Fruit fly (Drosophila melanogaster) whole organism, embryonic: ENCODE data around the gene EMC3.
A peak's percentile ranks its signal among the peaks of the same experiment; 100 is the strongest.

Experiments
- CG1024 ChIP-seq: fragments of 200-800 bp; sonication (Bioruptor generic); IDR thresholded peaks from 2 replicates; pipeline ENCODE4 v1.3.6; 2022; ENCODE audit warnings: missing biosample characterization, missing genetic modification characterization
- CG12391 ChIP-seq: fragments of 200-800 bp; sonication (Bioruptor generic); optimal IDR thresholded peaks from 3 replicates; lab custom pipeline; 2018; ENCODE audit warnings: missing biosample characterization, mild to moderate bottlenecking, missing genetic modification characterization, moderate library complexity
- CG12942 ChIP-seq: fragments of 200-800 bp; sonication (Bioruptor generic); optimal IDR thresholded peaks from 3 replicates; lab custom pipeline; 2016; ENCODE audit warnings: missing biosample characterization, missing genetic modification characterization
- CG13424 ChIP-seq: fragments of 200-800 bp; sonication (Bioruptor generic); optimal IDR thresholded peaks from 2 replicates; lab custom pipeline; 2019; ENCODE audit warnings: missing biosample characterization, mild to moderate bottlenecking, missing genetic modification characterization, moderate library complexity
- CG13624 ChIP-seq: fragments of 200-800 bp; sonication (Bioruptor generic); optimal IDR thresholded peaks from 2 replicates; lab custom pipeline; 2016; ENCODE audit warnings: missing biosample characterization, missing genetic modification characterization
- CG13894 ChIP-seq: fragments of 200-800 bp; sonication (Bioruptor generic); optimal IDR thresholded peaks from 3 replicates; lab custom pipeline; 2018; ENCODE audit warnings: missing biosample characterization, mild to moderate bottlenecking, missing genetic modification characterization, moderate library complexity
- CG14441 ChIP-seq: fragments of 200-800 bp; sonication (Bioruptor generic); IDR thresholded peaks from 2 replicates; pipeline ENCODE4 v1.3.6; 2022; ENCODE audit warnings: missing biosample characterization, missing genetic modification characterization
- CG14710 ChIP-seq: fragments of 200-800 bp; sonication (Bioruptor generic); optimal IDR thresholded peaks from 3 replicates; lab custom pipeline; 2019; ENCODE audit warnings: missing biosample characterization, mild to moderate bottlenecking, missing genetic modification characterization, moderate library complexity
- CG17802 ChIP-seq: fragments of 200-800 bp; sonication (Bioruptor generic); optimal IDR thresholded peaks from 2 replicates; lab custom pipeline; 2018; ENCODE audit warnings: missing biosample characterization, mild to moderate bottlenecking, missing genetic modification characterization, moderate library complexity
- CG2120 ChIP-seq: fragments of 200-800 bp; sonication (Bioruptor generic); optimal IDR thresholded peaks from 3 replicates; lab custom pipeline; 2016; ENCODE audit warnings: missing biosample characterization, missing genetic modification characterization
- CG30403 ChIP-seq: fragments of 200-800 bp; sonication (Bioruptor generic); optimal IDR thresholded peaks from 3 replicates; lab custom pipeline; 2016; ENCODE audit warnings: missing biosample characterization, missing genetic modification characterization
- CG31224 ChIP-seq: fragments of 200-800 bp; sonication (Bioruptor generic); IDR thresholded peaks from 2 replicates; pipeline ENCODE4 v1.3.6; 2022; ENCODE audit warnings: missing biosample characterization, missing genetic modification characterization
- CG34422 ChIP-seq: fragments of 200-800 bp; sonication (Bioruptor generic); IDR thresholded peaks from 3 replicates; pipeline ENCODE4 v1.3.6; 2022; ENCODE audit warnings: missing biosample characterization, missing genetic modification characterization
- CG4617 ChIP-seq: fragments of 200-800 bp; sonication (Bioruptor generic); optimal IDR thresholded peaks from 3 replicates; lab custom pipeline; 2016; ENCODE audit warnings: missing biosample characterization, missing genetic modification characterization, borderline replicate concordance
- CG4820 ChIP-seq: fragments of 200-800 bp; sonication (Bioruptor generic); optimal IDR thresholded peaks from 3 replicates; lab custom pipeline; 2016; ENCODE audit warnings: missing biosample characterization, missing genetic modification characterization
- CG6254 ChIP-seq: fragments of 200-800 bp; sonication (Bioruptor generic); optimal IDR thresholded peaks from 3 replicates; lab custom pipeline; 2017; ENCODE audit warnings: mild to moderate bottlenecking, missing biosample characterization, missing genetic modification reagents, missing genetic modification characterization
- CG6854 ChIP-seq: fragments of 200-800 bp; sonication (Bioruptor generic); optimal IDR thresholded peaks from 3 replicates; lab custom pipeline; 2017; ENCODE audit warnings: missing biosample characterization, mild to moderate bottlenecking, missing genetic modification characterization
- CG7786 ChIP-seq: fragments of 200-800 bp; sonication (Bioruptor generic); optimal IDR thresholded peaks from 2 replicates; lab custom pipeline; 2016; ENCODE audit warnings: missing biosample characterization, missing genetic modification characterization
- CG9437 ChIP-seq: fragments of 200-800 bp; sonication (Bioruptor generic); optimal IDR thresholded peaks from 2 replicates; lab custom pipeline; 2018; ENCODE audit warnings: missing biosample characterization, mild to moderate bottlenecking, missing genetic modification characterization
- CG9609 ChIP-seq: fragments of 200-800 bp; sonication (Bioruptor generic); optimal IDR thresholded peaks from 3 replicates; lab custom pipeline; 2016; ENCODE audit warnings: missing biosample characterization, missing genetic modification characterization
- CoRest ChIP-seq: fragments of 200-800 bp; sonication (Bioruptor generic); optimal IDR thresholded peaks from 3 replicates; lab custom pipeline; 2018; ENCODE audit warnings: missing biosample characterization, mild to moderate bottlenecking, missing genetic modification characterization, moderate library complexity
- E2f1 ChIP-seq: fragments of 200-800 bp; sonication (Bioruptor generic); IDR thresholded peaks from 2 replicates; pipeline ENCODE4 v1.3.6; 2022; ENCODE audit warnings: missing biosample characterization, missing genetic modification characterization
- H2.0 ChIP-seq: fragments of 200-800 bp; sonication (Bioruptor generic); IDR thresholded peaks from 2 replicates; pipeline ENCODE4 v1.3.6; 2022; ENCODE audit warnings: missing biosample characterization, missing genetic modification characterization
- Hmr ChIP-seq: fragments of 200-800 bp; sonication (Bioruptor generic); optimal IDR thresholded peaks from 3 replicates; lab custom pipeline; 2017; ENCODE audit warnings: mild to moderate bottlenecking, missing biosample characterization, missing genetic modification reagents, missing genetic modification characterization
- Med ChIP-seq: fragments of 200-800 bp; sonication (Bioruptor generic); peaks from one replicate; lab custom pipeline; 2016; ENCODE audit warnings: missing biosample characterization, missing genetic modification characterization, mild to moderate bottlenecking, inconsistent platforms, moderate library complexity
- Myb ChIP-seq: fragments of 200-800 bp; sonication (Bioruptor generic); optimal IDR thresholded peaks from 2 replicates; lab custom pipeline; 2016; ENCODE audit warnings: missing biosample characterization, missing genetic modification characterization
- Nf-YC ChIP-seq: fragments of 200-800 bp; optimal IDR thresholded peaks from 3 replicates; lab custom pipeline; 2019; ENCODE audit warnings: missing biosample characterization, mild to moderate bottlenecking, missing genetic modification characterization, moderate library complexity
- Opbp ChIP-seq: fragments of 200-800 bp; sonication (Bioruptor generic); IDR thresholded peaks from 3 replicates; pipeline ENCODE4 v1.3.6; 2022; ENCODE audit warnings: missing biosample characterization, missing genetic modification characterization; ENCODE audit not compliant: partially characterized antibody
- PHDP ChIP-seq: fragments of 200-800 bp; sonication (Bioruptor generic); optimal IDR thresholded peaks from 3 replicates; lab custom pipeline; 2018; ENCODE audit warnings: missing biosample characterization, mild to moderate bottlenecking, missing genetic modification characterization, moderate library complexity
- Scr ChIP-seq: fragments of 200-800 bp; sonication (Bioruptor generic); IDR thresholded peaks from 2 replicates; pipeline ENCODE4 v1.3.6; 2022; ENCODE audit warnings: missing biosample characterization, missing genetic modification characterization; ENCODE audit not compliant: partially characterized antibody
- Sin3A ChIP-seq: fragments of >200 bp; optimal IDR thresholded peaks from 2 replicates; lab custom pipeline; 2018
- TFAM ChIP-seq: fragments of 200-800 bp; sonication (Bioruptor generic); optimal IDR thresholded peaks from 2 replicates; lab custom pipeline; 2017; ENCODE audit warnings: missing biosample characterization, missing genetic modification characterization, inconsistent platforms
- Xbp1 ChIP-seq: fragments of 200-800 bp; sonication (Bioruptor generic); optimal IDR thresholded peaks from 3 replicates; lab custom pipeline; 2016; ENCODE audit warnings: missing biosample characterization, mild to moderate bottlenecking, missing genetic modification characterization
- Xrp1 ChIP-seq: fragments of 200-800 bp; sonication (Bioruptor generic); IDR thresholded peaks from 2 replicates; pipeline ENCODE4 v1.3.6; 2022; ENCODE audit warnings: missing biosample characterization, missing genetic modification characterization
- YL-1 ChIP-seq: fragments of 200-800 bp; sonication (Bioruptor generic); optimal IDR thresholded peaks from 3 replicates; lab custom pipeline; 2017; ENCODE audit warnings: missing biosample characterization, mild to moderate bottlenecking, missing genetic modification characterization
- chif ChIP-seq, 2 experiments: fragments of 200-800 bp; sonication (Bioruptor generic); optimal IDR thresholded peaks; 3 replicates each; lab custom pipeline; 2016; ENCODE audit warnings: missing biosample characterization in 2 of 2, missing genetic modification characterization in 2 of 2
- dm ChIP-seq: fragments of 200-800 bp; sonication (Bioruptor generic); optimal IDR thresholded peaks from 3 replicates; lab custom pipeline; 2016; ENCODE audit warnings: missing biosample characterization, missing genetic modification characterization
- fd96Cb ChIP-seq: fragments of 200-800 bp; sonication (Bioruptor generic); optimal IDR thresholded peaks from 2 replicates; lab custom pipeline; 2018; ENCODE audit warnings: missing biosample characterization, mild to moderate bottlenecking, missing genetic modification characterization, moderate library complexity
- her ChIP-seq: fragments of 200-800 bp; sonication (Bioruptor generic); optimal IDR thresholded peaks from 2 replicates; lab custom pipeline; 2016; ENCODE audit warnings: missing biosample characterization, missing genetic modification characterization
- maf-S ChIP-seq: fragments of 200-800 bp; sonication (Bioruptor generic); optimal IDR thresholded peaks from 2 replicates; lab custom pipeline; 2016; ENCODE audit warnings: missing biosample characterization, missing genetic modification characterization
- otp ChIP-seq: fragments of 200-800 bp; sonication (Bioruptor generic); IDR thresholded peaks from 3 replicates; pipeline ENCODE4, ENCODE4 v1.3.6; 2022; ENCODE audit warnings: missing biosample characterization, missing genetic modification characterization
- row ChIP-seq: fragments of 200-800 bp; sonication (Bioruptor generic); IDR thresholded peaks from 3 replicates; pipeline ENCODE4 v1.3.6; 2022; ENCODE audit warnings: missing biosample characterization, missing genetic modification characterization
- ssp ChIP-seq: fragments of 200-800 bp; sonication (Bioruptor generic); IDR thresholded peaks from 2 replicates; pipeline ENCODE4 v1.3.6; 2022; ENCODE audit warnings: missing biosample characterization, missing genetic modification characterization
- stwl ChIP-seq: fragments of 200-800 bp; sonication (Bioruptor generic); optimal IDR thresholded peaks from 3 replicates; lab custom pipeline; 2018; ENCODE audit warnings: missing biosample characterization, mild to moderate bottlenecking, missing genetic modification characterization, moderate library complexity
- tio ChIP-seq: fragments of 200-800 bp; sonication (Bioruptor generic); optimal IDR thresholded peaks from 2 replicates; lab custom pipeline; 2017; ENCODE audit warnings: missing biosample characterization, missing genetic modification characterization, inconsistent platforms
- tll ChIP-seq, 2 experiments: fragments of 200-800 bp in 1 of 2; fragments of >200 bp in 1 of 2; sonication (Bioruptor generic) in 1 of 2; optimal IDR thresholded peaks; 2 replicates each; lab custom pipeline; 2017 to 2019; ENCODE audit warnings: missing biosample characterization in 2 of 2, missing genetic modification characterization in 2 of 2, mild to moderate bottlenecking in 1 of 2, moderate library complexity in 1 of 2
- trem ChIP-seq: fragments of 200-800 bp; optimal IDR thresholded peaks from 3 replicates; lab custom pipeline; 2019; ENCODE audit warnings: missing biosample characterization, mild to moderate bottlenecking, missing genetic modification characterization, moderate library complexity
- unc-4 ChIP-seq: fragments of 200-800 bp; sonication (Bioruptor generic); IDR thresholded peaks from 2 replicates; pipeline ENCODE4 v1.3.6; 2022; ENCODE audit warnings: missing biosample characterization, missing genetic modification characterization; ENCODE audit not compliant: partially characterized antibody
- unpg ChIP-seq: fragments of 200-800 bp; sonication (Bioruptor generic); optimal IDR thresholded peaks from 3 replicates; lab custom pipeline; 2018; ENCODE audit warnings: missing biosample characterization, mild to moderate bottlenecking, missing genetic modification characterization, moderate library complexity
- zen ChIP-seq: fragments of 200-800 bp; sonication (Bioruptor generic); optimal IDR thresholded peaks from 3 replicates; lab custom pipeline; 2018; ENCODE audit warnings: missing biosample characterization, mild to moderate bottlenecking, missing genetic modification characterization, moderate library complexity

Gene EMC3

dm6 chr2L:10735923-10736322 lies 3.7 kb upstream of the EMC3 start, which contains the start of gene Nup107 (continued):
- TF ChIP-seq H2.0 = no peak
- TF ChIP-seq zen (tag; lab: Kevin White, UChicago) = peak; percentile 39
- no peak for TF ChIP-seq CG31224
- no peak for TF ChIP-seq Xrp1 (GFP tag; lab: Robert Waterston, UW)
- TF ChIP-seq tll (GFP tag; optimal IDR thresholded peaks at IDR 0.05; lab: Kevin White, UChicago) = no peak
- peak; percentile 8 for TF ChIP-seq unpg (GFP tag; lab: Kevin White, UChicago)
- TF ChIP-seq YL-1 (GFP tag; lab: Kevin White, UChicago) = peak; percentile 11
- TF ChIP-seq Myb (GFP tag; lab: Kevin White, UChicago) = peak; percentile 18
- peak; percentile 36 for TF ChIP-seq trem
- peak; percentile 4 for TF ChIP-seq CG9609
- no peak for TF ChIP-seq tio (GFP tag; lab: Kevin White, UChicago)
- TF ChIP-seq fd96Cb (tag; lab: Kevin White, UChicago) = peak; percentile 7
- peak; percentile 28 for TF ChIP-seq CG14710 (tag; lab: Kevin White, UChicago)
- TF ChIP-seq CG12942 (GFP tag; lab: Kevin White, UChicago) = no peak
- peak; percentile 42 for TF ChIP-seq CG13424 (tag; lab: Kevin White, UChicago)
- no peak for TF ChIP-seq CG6854 (GFP tag; lab: Kevin White, UChicago)
- TF ChIP-seq CoRest (tag; lab: Kevin White, UChicago) = peak; percentile 30
- no peak; the same call in 1 of the 2 replicates for TF ChIP-seq Scr (GFP tag; lab: Robert Waterston, UW)
- no peak for TF ChIP-seq Nf-YC (tag; lab: Kevin White, UChicago)
- no peak for TF ChIP-seq Hmr
- TF ChIP-seq CG13894 (tag; lab: Kevin White, UChicago) = no peak
- 0 out of 2 replicates have a peak, but pooled peaks have one; percentile 34 for TF ChIP-seq unc-4 (GFP tag; lab: Robert Waterston, UW)
- peak; percentile 16 for TF ChIP-seq maf-S (GFP tag; lab: Kevin White, UChicago)
- no peak for TF ChIP-seq TFAM (GFP tag; lab: Kevin White, UChicago)
- TF ChIP-seq chif (GFP tag; optimal IDR thresholded peaks at IDR 0.05; lab: Kevin White, UChicago) = peak in 1 of 2 experiments; percentile 34
- peak; percentile 59 for TF ChIP-seq CG9437
- TF ChIP-seq CG14441 = 0 out of 2 replicates have a peak, but pooled peaks have one; percentile 15
- TF ChIP-seq CG1024 (GFP tag; lab: Robert Waterston, UW) = peak; percentile 58; the same call in 1 of the 2 replicates
- TF ChIP-seq CG13624 (GFP tag; lab: Kevin White, UChicago) = no peak
- TF ChIP-seq CG6254 (GFP tag; lab: Kevin White, UChicago) = no peak
- TF ChIP-seq dm (GFP tag; lab: Kevin White, UChicago) = peak; percentile 46
- peak; percentile 38 for TF ChIP-seq CG2120 (GFP tag; lab: Kevin White, UChicago)
- peak; percentile 77 for TF ChIP-seq row (GFP tag; lab: Robert Waterston, UW)
- peak; percentile 32 for TF ChIP-seq CG12391
- TF ChIP-seq CG17802 = peak; percentile 79
- peak; percentile 35 for TF ChIP-seq CG30403 (GFP tag; lab: Kevin White, UChicago)
- peak; percentile 4 for TF ChIP-seq PHDP (tag; lab: Kevin White, UChicago)
- peak; percentile 96 for TF ChIP-seq ssp (GFP tag; lab: Robert Waterston, UW)
- TF ChIP-seq Med (GFP tag; lab: Kevin White, UChicago) = peak; percentile 72
- TF ChIP-seq CG34422 (GFP tag; lab: Robert Waterston, UW) = peak; percentile 43; the same call in 1 of the 3 replicates
- peak; percentile 8 for TF ChIP-seq her (GFP tag; lab: Kevin White, UChicago)
- TF ChIP-seq CG4617 (GFP tag; lab: Kevin White, UChicago) = peak; percentile 22
- TF ChIP-seq E2f1 (GFP tag; lab: Robert Waterston, UW) = 0 out of 2 replicates have a peak, but pooled peaks have one; percentile 32
- no peak for TF ChIP-seq otp (GFP tag; lab: Robert Waterston, UW)
- peak; percentile 38 for TF ChIP-seq Xbp1
- peak; percentile 29 for TF ChIP-seq stwl (tag; lab: Kevin White, UChicago)
- TF ChIP-seq CG4820 (GFP tag; lab: Kevin White, UChicago) = peak; percentile 9
- TF ChIP-seq CG7786 (GFP tag; lab: Kevin White, UChicago) = peak; percentile 1
- 0 out of 3 replicates have a peak, but pooled peaks have one; percentile 39 for TF ChIP-seq Opbp (GFP tag; lab: Robert Waterston, UW)
- TF ChIP-seq Sin3A (lab: Kevin White, UChicago) = peak; percentile 62
